Worm (Caenorhabditis elegans) whole organism, midembryonic: ENCODE data around the gene F19C7.8.

Source experiments
- flt-1 ChIP-seq: fragments of 200-800 bp; sonication (Bioruptor generic); IDR thresholded peaks from 2 replicates; pipeline ENCODE4 v1.3.6; 2022; ENCODE audit warnings: missing genetic modification characterization, missing compliant biosample characterization
- klf-2 ChIP-seq: fragments of 200-800 bp; sonication (Bioruptor generic); conservative IDR thresholded peaks from 2 replicates; pipeline ENCODE4 v1.3.6; 2022; ENCODE audit warnings: missing genetic modification reagents, missing genetic modification characterization, missing compliant biosample characterization
- tab-1 ChIP-seq: fragments of 200-800 bp; sonication (Bioruptor generic); IDR thresholded peaks from 2 replicates; pipeline ENCODE4 v1.3.6; 2022; ENCODE audit warnings: missing genetic modification characterization, missing compliant biosample characterization
- ztf-23 ChIP-seq: fragments of 200-800 bp; sonication (Bioruptor generic); IDR thresholded peaks from 2 replicates; pipeline ENCODE4 v1.3.6; 2022; ENCODE audit warnings: missing genetic modification reagents, missing genetic modification characterization, missing compliant biosample characterization

ce11 chrIV:4645243-4645642, 7.3 kb upstream of the F19C7.8 start:
- no peak for TF ChIP-seq tab-1 (GFP tag; lab: Robert Waterston, UW)
- TF ChIP-seq flt-1 (GFP tag; lab: Robert Waterston, UW): no peak
- no peak for TF ChIP-seq klf-2 (GFP tag; lab: Robert Waterston, UW)
- TF ChIP-seq ztf-23 (GFP tag; lab: Robert Waterston, UW): no peak
